Worm (Caenorhabditis elegans) whole organism, L4 larva: ENCODE results near the gene atx-3.

Experiments
- D1046.2 ChIP-seq: fragments of 200-800 bp; sonication (Bioruptor generic); IDR thresholded peaks from 2 replicates; pipeline ENCODE4 v1.3.6; 2022; ENCODE audit warnings: missing genetic modification characterization, missing compliant biosample characterization
- F10B5.3 ChIP-seq: sonication (generic microtip); optimal IDR thresholded peaks from 2 replicates; lab custom pipeline; 2016; ENCODE audit warnings: mild to moderate bottlenecking, missing genetic modification characterization, missing compliant biosample characterization
- F44E2.7 ChIP-seq: fragments of 200-800 bp; sonication (Bioruptor generic); IDR thresholded peaks from 2 replicates; pipeline ENCODE4 v2.1.2; 2022; ENCODE audit warnings: missing genetic modification characterization, missing compliant biosample characterization
- F49E8.2 ChIP-seq: sonication (generic microtip); optimal IDR thresholded peaks from 2 replicates; lab custom pipeline; 2016; ENCODE audit warnings: missing compliant biosample characterization, mild to moderate bottlenecking, missing genetic modification characterization, borderline replicate concordance
- T20F7.1 ChIP-seq: fragments of 200-800 bp; sonication (Bioruptor generic); optimal IDR thresholded peaks from 2 replicates; lab custom pipeline; 2018; ENCODE audit warnings: mild to moderate bottlenecking, missing genetic modification characterization, missing compliant biosample characterization
- T26A8.4 ChIP-seq: fragments of 200-800 bp; sonication (Bioruptor generic); IDR thresholded peaks from 2 replicates; pipeline ENCODE4 v1.3.6; 2022; ENCODE audit warnings: missing genetic modification characterization, missing compliant biosample characterization
- Y105C5A.15 ChIP-seq: fragments of 200-800 bp; sonication (Bioruptor generic); IDR thresholded peaks from 2 replicates; pipeline ENCODE4 v1.3.6; 2022; ENCODE audit warnings: missing genetic modification characterization, missing compliant biosample characterization
- Y48G9A.11 ChIP-seq: fragments of 200-800 bp; sonication (Bioruptor generic); IDR thresholded peaks from 2 replicates; pipeline ENCODE4 v1.3.6; 2022; ENCODE audit warnings: missing genetic modification reagents, missing genetic modification characterization, missing compliant biosample characterization
- Y75B8A.6 ChIP-seq: fragments of 200-800 bp; sonication (Bioruptor generic); IDR thresholded peaks from 2 replicates; pipeline ENCODE4 v1.3.6; 2022; ENCODE audit warnings: missing genetic modification reagents, missing genetic modification characterization, missing compliant biosample characterization
- aha-1 ChIP-seq: fragments of 150-350 bp; peaks from one replicate; lab custom pipeline; 2014; ENCODE audit warnings: missing biosample characterization, missing genetic modification characterization
- ama-1 ChIP-seq: fragments of 150-350 bp; optimal IDR thresholded peaks from 2 replicates; lab custom pipeline; 2014; ENCODE audit warnings: inconsistent platforms, mixed read lengths
- arid-1 ChIP-seq: fragments of 200-800 bp; sonication (Bioruptor generic); conservative IDR thresholded peaks from 2 replicates; pipeline ENCODE4 v1.3.6; 2022; ENCODE audit warnings: missing genetic modification reagents, missing genetic modification characterization, missing compliant biosample characterization
- ceh-20 ChIP-seq: fragments of 200-800 bp; sonication (Bioruptor generic); IDR thresholded peaks from 2 replicates; pipeline ENCODE4 v1.3.6; 2022; ENCODE audit warnings: missing genetic modification reagents, missing genetic modification characterization, missing compliant biosample characterization
- ctbp-1 ChIP-seq: fragments of 200-800 bp; sonication (Bioruptor generic); IDR thresholded peaks from 2 replicates; pipeline ENCODE4 v1.3.6; 2022; ENCODE audit warnings: missing genetic modification reagents, missing genetic modification characterization, missing compliant biosample characterization
- daf-12 ChIP-seq: fragments of 150-350 bp; optimal IDR thresholded peaks from 2 replicates; lab custom pipeline; 2014; ENCODE audit warnings: missing biosample characterization, missing genetic modification reagents, missing genetic modification characterization
- daf-19 ChIP-seq: fragments of 200-800 bp; sonication (Bioruptor generic); conservative IDR thresholded peaks from 2 replicates; pipeline ENCODE4 v1.3.6; 2022; ENCODE audit warnings: missing genetic modification characterization, missing compliant biosample characterization
- dmd-6 ChIP-seq: fragments of 200-800 bp; sonication (Bioruptor generic); IDR thresholded peaks from 2 replicates; pipeline ENCODE4 v1.3.6; 2022; ENCODE audit warnings: missing genetic modification reagents, missing genetic modification characterization, missing compliant biosample characterization
- egl-27 ChIP-seq: sonication (generic microtip); optimal IDR thresholded peaks from 3 replicates; lab custom pipeline; 2017; ENCODE audit warnings: missing biosample characterization, missing genetic modification reagents, missing genetic modification characterization
- egl-43 ChIP-seq: fragments of 200-800 bp; sonication (Bioruptor generic); IDR thresholded peaks from 2 replicates; pipeline ENCODE4 v1.3.6; 2022; ENCODE audit warnings: missing genetic modification reagents, missing genetic modification characterization, missing compliant biosample characterization
- fkh-10 ChIP-seq: fragments of 150-350 bp; optimal IDR thresholded peaks from 2 replicates; lab custom pipeline; 2014; ENCODE audit warnings: missing biosample characterization, missing genetic modification reagents, missing genetic modification characterization
- gei-8 ChIP-seq: fragments of 200-800 bp; sonication (Bioruptor generic); optimal IDR thresholded peaks from 2 replicates; lab custom pipeline; 2018; ENCODE audit warnings: mild to moderate bottlenecking, missing genetic modification characterization, missing compliant biosample characterization
- hlh-11 ChIP-seq: fragments of 200-800 bp; sonication (Bioruptor generic); optimal IDR thresholded peaks from 2 replicates; lab custom pipeline; 2018; ENCODE audit warnings: mild to moderate bottlenecking, missing genetic modification characterization, missing compliant biosample characterization
- hmg-1.1 ChIP-seq: fragments of 200-800 bp; sonication (Bioruptor generic); IDR thresholded peaks from 2 replicates; pipeline ENCODE4 v1.3.6; 2022; ENCODE audit warnings: missing genetic modification reagents, missing genetic modification characterization, missing compliant biosample characterization
- lim-7 ChIP-seq: fragments of 200-800 bp; sonication (Bioruptor generic); IDR thresholded peaks from 2 replicates; pipeline ENCODE4 v1.3.6; 2022; ENCODE audit warnings: missing genetic modification characterization, missing compliant biosample characterization
- lin-13 ChIP-seq: fragments of 150-350 bp; optimal IDR thresholded peaks from 2 replicates; lab custom pipeline; 2014; ENCODE audit warnings: missing biosample characterization, missing genetic modification reagents, missing genetic modification characterization
- lin-15B ChIP-seq: fragments of 150-350 bp; sonication (generic microtip); optimal IDR thresholded peaks from 3 replicates; lab custom pipeline; 2014; ENCODE audit warnings: missing biosample characterization, missing genetic modification characterization
- lin-38 ChIP-seq: fragments of 200-800 bp; sonication (Bioruptor generic); IDR thresholded peaks from 2 replicates; pipeline ENCODE4 v1.3.6; 2022; ENCODE audit warnings: missing genetic modification reagents, missing genetic modification characterization, missing compliant biosample characterization
- lir-3 ChIP-seq: sonication (generic microtip); optimal IDR thresholded peaks from 2 replicates; lab custom pipeline; 2016; ENCODE audit warnings: mild to moderate bottlenecking, missing genetic modification characterization, missing compliant biosample characterization
- lsy-2 ChIP-seq, 2 experiments: fragments of 150-350 bp in 1 of 2; sonication (generic microtip) in 1 of 2; optimal IDR thresholded peaks; 2 replicates each; lab custom pipeline; 2014 to 2017; ENCODE audit warnings: missing biosample characterization in 2 of 2, missing genetic modification characterization in 2 of 2
- mes-2 ChIP-seq: sonication (generic microtip); optimal IDR thresholded peaks from 2 replicates; lab custom pipeline; 2016; ENCODE audit warnings: missing genotype, mild to moderate bottlenecking, missing genetic modification characterization, missing compliant biosample characterization; ENCODE audit not compliant: poor library complexity, severe bottlenecking
- mxl-2 ChIP-seq: fragments of 200-800 bp; sonication (Bioruptor generic); conservative IDR thresholded peaks from 2 replicates; pipeline ENCODE4 v1.3.6; 2022; ENCODE audit warnings: missing genetic modification reagents, missing genetic modification characterization, missing compliant biosample characterization
- nhr-11 ChIP-seq: fragments of 150-350 bp; optimal IDR thresholded peaks from 2 replicates; lab custom pipeline; 2014; ENCODE audit warnings: missing biosample characterization, missing genetic modification characterization
- nhr-111 ChIP-seq: fragments of 200-800 bp; sonication (Bioruptor generic); optimal IDR thresholded peaks from 2 replicates; lab custom pipeline; 2018; ENCODE audit warnings: mild to moderate bottlenecking, missing genetic modification characterization, missing compliant biosample characterization
- nhr-42 ChIP-seq: fragments of 200-800 bp; sonication (Bioruptor generic); IDR thresholded peaks from 2 replicates; pipeline ENCODE4 v1.3.6; 2022; ENCODE audit warnings: missing genetic modification characterization, missing compliant biosample characterization
- nhr-48 ChIP-seq: sonication (generic microtip); optimal IDR thresholded peaks from 2 replicates; lab custom pipeline; 2016; ENCODE audit warnings: mild to moderate bottlenecking, missing genetic modification characterization, missing compliant biosample characterization
- nhr-76 ChIP-seq: fragments of 150-350 bp; optimal IDR thresholded peaks from 2 replicates; lab custom pipeline; 2014; ENCODE audit warnings: missing biosample characterization, missing genetic modification characterization
- nhr-77 ChIP-seq: fragments of 150-350 bp; optimal IDR thresholded peaks from 2 replicates; lab custom pipeline; 2014; ENCODE audit warnings: missing biosample characterization, missing genetic modification characterization
- skn-1 ChIP-seq: fragments of 150-350 bp; optimal IDR thresholded peaks from 2 replicates; lab custom pipeline; 2014; ENCODE audit warnings: missing biosample characterization, missing genetic modification characterization
- snpc-4 ChIP-seq: fragments of 150-350 bp; optimal IDR thresholded peaks from 2 replicates; lab custom pipeline; 2014; ENCODE audit warnings: missing biosample characterization, missing genetic modification characterization
- unc-62 ChIP-seq, 3 experiments: fragments of 150-350 bp in 1 of 3; sonication (generic microtip); optimal IDR thresholded peaks in 2 of 3; peaks in 1 of 3; 1 replicate in 1 of 3; 2 replicates in 2 of 3; lab custom pipeline; 2014 to 2017; ENCODE audit warnings: missing biosample characterization in 3 of 3, missing genetic modification characterization in 3 of 3, missing genetic modification reagents in 3 of 3, missing genotype in 1 of 3
- vab-7 ChIP-seq: fragments of 200-800 bp; sonication (Bioruptor generic); IDR thresholded peaks from 2 replicates; pipeline ENCODE4 v1.3.6; 2022; ENCODE audit warnings: missing genetic modification reagents, missing genetic modification characterization, missing compliant biosample characterization
- zfp-2 ChIP-seq: sonication (generic microtip); optimal IDR thresholded peaks from 2 replicates; lab custom pipeline; 2016; ENCODE audit warnings: mild to moderate bottlenecking, missing genetic modification characterization, missing compliant biosample characterization

The atx-3 gene

DNA sequence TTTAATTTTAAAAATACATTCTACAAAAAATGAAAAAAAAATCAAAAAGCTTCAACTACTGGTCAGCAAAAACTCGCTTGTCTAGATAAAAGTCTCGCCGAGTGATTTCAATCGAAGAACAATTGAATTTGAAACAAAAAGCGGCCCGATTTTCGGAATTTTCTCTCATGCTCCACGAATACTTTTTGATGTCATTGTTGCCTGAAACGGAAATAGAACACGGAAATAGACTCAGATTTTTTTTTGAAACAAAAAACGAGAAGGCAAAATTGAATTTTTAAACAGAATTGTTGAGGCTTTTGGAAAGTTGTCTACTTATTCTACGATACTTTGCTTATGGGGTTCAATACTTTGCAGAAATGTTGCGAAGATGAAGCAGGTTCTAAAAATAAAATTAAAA is 13.8 kb downstream of the atx-3 start:
- TF ChIP-seq unc-62 (GFP tag; optimal IDR thresholded peaks at IDR 0.05 in 1 of 2; lab: Kevin White, UChicago) (peak in 1 of 2 experiments; percentile 30), unc-62 (tag; optimal IDR thresholded peaks at IDR 0.05; lab: Kevin White, UChicago) (no peak), fkh-10 (peak; percentile 74), lim-7 (GFP tag; lab: Robert Waterston, UW) (no peak)

DNA sequence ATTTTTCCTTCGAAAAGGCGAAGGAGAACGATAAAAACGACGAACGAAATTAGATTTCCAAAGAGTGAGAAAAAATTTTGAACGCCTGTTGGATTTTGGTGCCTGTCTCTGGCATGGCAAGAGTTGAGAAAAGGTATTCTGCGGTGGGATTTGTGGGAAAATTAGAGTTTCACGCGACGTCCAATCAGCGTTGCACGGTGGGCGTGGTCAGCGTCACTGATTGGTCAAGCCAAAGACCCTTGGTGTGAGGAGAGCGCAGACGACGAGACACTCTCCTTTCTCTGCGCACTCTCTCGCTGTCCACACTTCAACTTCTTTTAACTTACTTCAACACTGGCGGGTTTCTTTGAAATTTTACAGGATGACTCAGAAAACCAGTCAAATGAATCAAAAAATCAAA is 14.7 kb downstream of the atx-3 start:
- TF ChIP-seq daf-19 (GFP tag; lab: Robert Waterston, UW): no peak
- no peak for TF ChIP-seq ama-1 (lab: Kevin White, UChicago)
- no peak for TF ChIP-seq fkh-10
- no peak for TF ChIP-seq daf-12 (tag; lab: Kevin White, UChicago)
- no peak for TF ChIP-seq gei-8 (GFP tag; lab: Kevin White, UChicago)
- no peak for TF ChIP-seq T20F7.1
- no peak for TF ChIP-seq mxl-2 (GFP tag; lab: Robert Waterston, UW)
- TF ChIP-seq zfp-2 (tag; lab: Kevin White, UChicago): no peak
- TF ChIP-seq ctbp-1: no peak
- no peak for TF ChIP-seq nhr-76 (tag; lab: Kevin White, UChicago)
- TF ChIP-seq ceh-20 (GFP tag; lab: Robert Waterston, UW): no peak
- no peak for TF ChIP-seq Y48G9A.11
- TF ChIP-seq lin-38: no peak
- TF ChIP-seq egl-27 (tag; lab: Kevin White, UChicago): no peak
- no peak for TF ChIP-seq nhr-111 (GFP tag; lab: Kevin White, UChicago)
- TF ChIP-seq F44E2.7: no peak
- no peak for TF ChIP-seq T26A8.4 (GFP tag; lab: Robert Waterston, UW)
- TF ChIP-seq Y75B8A.6 (GFP tag; lab: Robert Waterston, UW): no peak
- TF ChIP-seq snpc-4: no peak

DNA sequence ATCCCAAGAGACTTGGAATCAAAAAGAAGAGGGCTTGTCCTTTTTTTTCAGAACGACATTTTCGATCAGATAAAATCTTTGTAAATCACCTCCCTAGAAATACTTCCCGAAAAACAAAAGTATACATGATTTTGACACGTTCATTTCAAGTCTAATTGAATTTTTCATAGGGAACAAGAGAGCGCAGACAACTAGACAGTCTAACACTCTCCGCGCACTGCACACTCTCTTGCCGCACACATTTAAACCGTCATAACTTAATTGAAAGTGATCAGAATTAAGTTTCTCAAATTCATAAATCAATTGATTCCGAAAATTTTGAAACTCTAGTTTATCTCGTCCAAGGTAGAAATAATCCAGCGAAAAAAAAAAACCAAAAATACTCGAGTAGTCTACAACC is 17.5 kb downstream of the atx-3 start:
- TF ChIP-seq unc-62 (GFP tag; optimal IDR thresholded peaks at IDR 0.05 in 1 of 2; lab: Kevin White, UChicago): peak in 1 of 2 experiments; percentile 81
- no peak for TF ChIP-seq unc-62 (tag; optimal IDR thresholded peaks at IDR 0.05; lab: Kevin White, UChicago)
- peak; percentile 56 for TF ChIP-seq aha-1 (tag; lab: Kevin White, UChicago)
- no peak for TF ChIP-seq F10B5.3

DNA sequence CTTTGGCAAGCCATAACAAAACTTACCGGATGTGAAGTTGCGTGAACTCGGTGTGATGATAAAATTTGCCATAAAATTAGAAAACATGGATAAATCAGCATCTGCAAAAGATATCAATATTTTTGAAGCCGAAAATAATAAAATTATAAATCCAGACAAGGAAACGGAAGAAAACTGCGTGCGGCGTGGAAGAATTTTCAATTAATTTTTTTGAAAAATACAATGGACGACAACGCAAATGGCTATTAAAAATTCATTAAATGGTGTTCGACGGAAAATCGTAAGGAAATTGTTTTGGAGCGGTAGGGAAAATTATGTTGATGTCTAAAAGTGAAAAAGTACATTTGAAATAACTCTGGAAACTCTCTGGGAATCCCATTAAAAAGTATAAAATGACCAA is 18.2 kb downstream of the atx-3 start, which contains the start of gene acr-18:
TSS of gene acr-18 (minus strand) at position 101 of the 400 bp plus-strand sequence.
- no peak for TF ChIP-seq lsy-2 (tag; optimal IDR thresholded peaks at IDR 0.05; lab: Kevin White, UChicago)
- no peak for TF ChIP-seq mes-2 (tag; lab: Kevin White, UChicago)
- no peak for TF ChIP-seq lim-7 (GFP tag; lab: Robert Waterston, UW)

DNA sequence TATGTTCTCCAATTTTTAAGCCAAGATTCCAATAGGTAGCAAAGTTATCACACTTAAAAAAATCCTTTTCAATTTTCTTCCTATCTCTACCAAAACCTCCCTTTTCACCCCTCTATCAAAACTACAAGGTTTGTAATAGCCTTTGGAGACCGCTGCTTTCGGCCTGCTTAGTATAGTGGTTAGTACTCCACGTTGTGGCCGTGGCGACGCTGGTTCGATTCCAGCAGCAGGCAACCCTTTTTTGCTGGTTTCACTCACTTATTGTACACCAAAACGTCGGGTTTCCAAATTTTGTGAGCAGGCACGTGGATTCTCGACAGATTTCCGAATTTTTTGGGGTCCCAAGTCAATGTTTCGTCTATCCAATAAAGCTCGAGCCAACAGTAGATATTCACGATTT is 23.4 kb downstream of the atx-3 start:
- TF ChIP-seq nhr-77 (tag; lab: Kevin White, UChicago) (peak; percentile 15), hmg-1.1 (GFP tag; lab: Robert Waterston, UW) (peak; percentile 54; the same call in 1 of the 2 replicates), ctbp-1 (peak; percentile 35; the same call in 1 of the 2 replicates), Y105C5A.15 (0 out of 2 replicates have a peak, but pooled peaks have one; percentile 28), lsy-2 (tag; optimal IDR thresholded peaks at IDR 0.05; lab: Kevin White, UChicago) (peak in 1 of 2 experiments; percentile 25), zfp-2 (tag; lab: Kevin White, UChicago) (no peak), nhr-42 (0 out of 2 replicates have a peak, but pooled peaks have one; percentile 9), hlh-11 (tag; lab: Kevin White, UChicago) (peak; percentile 11), arid-1 (GFP tag; lab: Robert Waterston, UW) (peak; percentile 63), dmd-6 (GFP tag; lab: Robert Waterston, UW) (peak; percentile 44), ama-1 (lab: Kevin White, UChicago) (no peak), nhr-11 (no peak), T26A8.4 (GFP tag; lab: Robert Waterston, UW) (peak; percentile 56), nhr-48 (tag; lab: Kevin White, UChicago) (no peak), lin-13 (GFP tag; lab: Kevin White, UChicago) (no peak), lir-3 (no peak), F49E8.2 (no peak), D1046.2 (peak; percentile 59; the same call in 1 of the 2 replicates), ceh-20 (GFP tag; lab: Robert Waterston, UW) (0 out of 2 replicates have a peak, but pooled peaks have one; percentile 10), F44E2.7 (0 out of 2 replicates have a peak, but pooled peaks have one; percentile 25), vab-7 (0 out of 2 replicates have a peak, but pooled peaks have one; percentile 37), lin-15B (tag; lab: Kevin White, UChicago) (no peak), skn-1 (no peak), egl-43 (peak; percentile 87), unc-62 (GFP tag; optimal IDR thresholded peaks at IDR 0.05 in 1 of 2; lab: Kevin White, UChicago) (peak in 1 of 2 experiments; percentile 96), unc-62 (tag; optimal IDR thresholded peaks at IDR 0.05; lab: Kevin White, UChicago) (no peak), lim-7 (GFP tag; lab: Robert Waterston, UW) (peak; percentile 76)
